Worm (Caenorhabditis elegans) whole organism, late embryonic: ENCODE measurements around the gene Y46B2A.4.

Experiments
- C08G9.2 ChIP-seq: sonication (generic microtip); optimal IDR thresholded peaks from 2 replicates; lab custom pipeline; 2016; ENCODE audit warnings: mild to moderate bottlenecking, missing genetic modification characterization, moderate library complexity, missing compliant biosample characterization
- C38D4.7 ChIP-seq: fragments of 200-800 bp; sonication (Bioruptor generic); optimal IDR thresholded peaks from 2 replicates; lab custom pipeline; 2018; ENCODE audit warnings: mild to moderate bottlenecking, missing genetic modification characterization, moderate library complexity, missing compliant biosample characterization
- F13H6.1 ChIP-seq: sonication (generic microtip); optimal IDR thresholded peaks from 2 replicates; lab custom pipeline; 2016; ENCODE audit warnings: missing genetic modification characterization, missing compliant biosample characterization
- K02D7.2 ChIP-seq: sonication (generic microtip); optimal IDR thresholded peaks from 2 replicates; lab custom pipeline; 2017; ENCODE audit warnings: mild to moderate bottlenecking, missing genetic modification characterization, missing compliant biosample characterization
- ama-1 ChIP-seq: fragments of 150-350 bp; optimal IDR thresholded peaks from 2 replicates; lab custom pipeline; 2014
- ceh-14 ChIP-seq: sonication (generic microtip); optimal IDR thresholded peaks from 2 replicates; lab custom pipeline; 2016; ENCODE audit warnings: missing genotype, missing genetic modification characterization, missing compliant biosample characterization
- ceh-18 ChIP-seq: sonication (generic microtip); optimal IDR thresholded peaks from 2 replicates; lab custom pipeline; 2016; ENCODE audit warnings: missing genetic modification characterization, missing compliant biosample characterization
- ceh-22 ChIP-seq: sonication (generic microtip); optimal IDR thresholded peaks from 2 replicates; lab custom pipeline; 2017; ENCODE audit warnings: missing biosample characterization, missing genetic modification characterization
- ceh-24 ChIP-seq: sonication (generic microtip); optimal IDR thresholded peaks from 2 replicates; lab custom pipeline; 2016; ENCODE audit warnings: mild to moderate bottlenecking, missing genetic modification characterization, missing compliant biosample characterization
- ceh-31 ChIP-seq: sonication (generic microtip); optimal IDR thresholded peaks from 2 replicates; lab custom pipeline; 2016; ENCODE audit warnings: missing genetic modification characterization, missing compliant biosample characterization
- ceh-45 ChIP-seq: fragments of 200-800 bp; sonication (Bioruptor generic); IDR thresholded peaks from 2 replicates; pipeline ENCODE4 v1.3.6; 2022; ENCODE audit warnings: missing genetic modification reagents, missing genetic modification characterization, missing compliant biosample characterization
- ceh-48 ChIP-seq: sonication (generic microtip); optimal IDR thresholded peaks from 2 replicates; lab custom pipeline; 2016; ENCODE audit warnings: missing genetic modification characterization, inconsistent platforms, missing compliant biosample characterization
- ceh-6 ChIP-seq: fragments of 200-800 bp; sonication (Bioruptor generic); optimal IDR thresholded peaks from 2 replicates; lab custom pipeline; 2018; ENCODE audit warnings: mild to moderate bottlenecking, missing genetic modification characterization, missing compliant biosample characterization
- che-1 ChIP-seq: sonication (generic microtip); optimal IDR thresholded peaks from 2 replicates; lab custom pipeline; 2016; ENCODE audit warnings: mild to moderate bottlenecking, missing genetic modification characterization, missing compliant biosample characterization
- dve-1 ChIP-seq: sonication (generic microtip); optimal IDR thresholded peaks from 2 replicates; lab custom pipeline; 2017; ENCODE audit warnings: antibody characterized with exemption, mild to moderate bottlenecking, missing genetic modification characterization, missing compliant biosample characterization
- elt-2 ChIP-seq: sonication (generic microtip); optimal IDR thresholded peaks from 2 replicates; lab custom pipeline; 2016; ENCODE audit warnings: missing genetic modification reagents, missing genetic modification characterization, missing compliant biosample characterization
- elt-4 ChIP-seq: sonication (generic microtip); optimal IDR thresholded peaks from 2 replicates; lab custom pipeline; 2016; ENCODE audit warnings: missing genetic modification characterization, missing compliant biosample characterization
- ets-4 ChIP-seq: sonication (generic microtip); optimal IDR thresholded peaks from 2 replicates; lab custom pipeline; 2016; ENCODE audit warnings: missing genetic modification characterization, missing compliant biosample characterization
- eyg-1 ChIP-seq: sonication (generic microtip); optimal IDR thresholded peaks from 2 replicates; lab custom pipeline; 2016; ENCODE audit warnings: missing genotype, missing genetic modification characterization, missing compliant biosample characterization
- fkh-10 ChIP-seq: fragments of 150-350 bp; optimal IDR thresholded peaks from 2 replicates; lab custom pipeline; 2014; ENCODE audit warnings: missing biosample characterization, missing genetic modification reagents, missing genetic modification characterization
- hlh-6 ChIP-seq: sonication (generic microtip); optimal IDR thresholded peaks from 2 replicates; lab custom pipeline; 2016; ENCODE audit warnings: missing genotype, missing genetic modification characterization, missing compliant biosample characterization
- madf-2 ChIP-seq: sonication (generic microtip); optimal IDR thresholded peaks from 2 replicates; lab custom pipeline; 2017; ENCODE audit warnings: missing genetic modification characterization, missing compliant biosample characterization
- mec-3 ChIP-seq: sonication (generic microtip); optimal IDR thresholded peaks from 2 replicates; lab custom pipeline; 2016; ENCODE audit warnings: borderline replicate concordance, missing genetic modification characterization, missing compliant biosample characterization
- nhr-232 ChIP-seq: sonication (generic microtip); optimal IDR thresholded peaks from 2 replicates; lab custom pipeline; 2016; ENCODE audit warnings: missing genetic modification characterization, missing compliant biosample characterization
- npax-4 ChIP-seq: sonication (generic microtip); optimal IDR thresholded peaks from 2 replicates; lab custom pipeline; 2016; ENCODE audit warnings: missing genetic modification characterization, missing compliant biosample characterization
- odd-2 ChIP-seq: sonication (generic microtip); optimal IDR thresholded peaks from 2 replicates; lab custom pipeline; 2017; ENCODE audit warnings: antibody characterized with exemption, mild to moderate bottlenecking, missing genetic modification characterization, missing compliant biosample characterization
- pax-1 ChIP-seq: fragments of 150-350 bp; optimal IDR thresholded peaks from 2 replicates; lab custom pipeline; 2014; ENCODE audit warnings: missing biosample characterization, missing genetic modification characterization
- pha-4 ChIP-seq: fragments of 150-350 bp; optimal IDR thresholded peaks from 2 replicates; lab custom pipeline; 2018; ENCODE audit warnings: missing biosample characterization, missing genetic modification reagents, missing genetic modification characterization
- ref-2 ChIP-seq: sonication (generic microtip); optimal IDR thresholded peaks from 2 replicates; lab custom pipeline; 2016; ENCODE audit warnings: missing genetic modification characterization, missing compliant biosample characterization
- sox-2 ChIP-seq: fragments of 200-800 bp; sonication (Bioruptor generic); IDR thresholded peaks from 2 replicates; pipeline ENCODE4 v1.3.6; 2022; ENCODE audit warnings: missing genetic modification reagents, missing genetic modification characterization, missing compliant biosample characterization
- syd-9 ChIP-seq: sonication (generic microtip); optimal IDR thresholded peaks from 2 replicates; lab custom pipeline; 2016; ENCODE audit warnings: mild to moderate bottlenecking, missing genetic modification characterization, moderate library complexity, missing compliant biosample characterization
- unc-3 ChIP-seq, 2 experiments: fragments of 200-800 bp in 1 of 2; sonication (Bioruptor generic) in 1 of 2; sonication (generic microtip) in 1 of 2; conservative IDR thresholded peaks in 1 of 2; optimal IDR thresholded peaks in 1 of 2; 2 replicates each; pipeline versions ENCODE4 v1.3.6 to Lab custom; 2016 to 2022; ENCODE audit warnings: missing compliant biosample characterization in 2 of 2, missing genetic modification characterization in 2 of 2, missing genetic modification reagents in 1 of 2
- unc-42 ChIP-seq: sonication (generic microtip); optimal IDR thresholded peaks from 2 replicates; lab custom pipeline; 2016; ENCODE audit warnings: missing genotype, missing genetic modification characterization, missing compliant biosample characterization
- unc-55 ChIP-seq: sonication (generic microtip); optimal IDR thresholded peaks from 2 replicates; lab custom pipeline; 2017; ENCODE audit warnings: missing biosample characterization, missing genetic modification reagents, missing genetic modification characterization
- unc-86 ChIP-seq: sonication (generic microtip); optimal IDR thresholded peaks from 2 replicates; lab custom pipeline; 2016; ENCODE audit warnings: missing genetic modification characterization, missing compliant biosample characterization
- zip-5 ChIP-seq: sonication (generic microtip); optimal IDR thresholded peaks from 2 replicates; lab custom pipeline; 2016; ENCODE audit warnings: missing genetic modification characterization, missing compliant biosample characterization
- ztf-16 ChIP-seq: sonication (generic microtip); optimal IDR thresholded peaks from 2 replicates; lab custom pipeline; 2017; ENCODE audit warnings: missing genetic modification characterization, missing compliant biosample characterization

Y46B2A.4 gene

DNA sequence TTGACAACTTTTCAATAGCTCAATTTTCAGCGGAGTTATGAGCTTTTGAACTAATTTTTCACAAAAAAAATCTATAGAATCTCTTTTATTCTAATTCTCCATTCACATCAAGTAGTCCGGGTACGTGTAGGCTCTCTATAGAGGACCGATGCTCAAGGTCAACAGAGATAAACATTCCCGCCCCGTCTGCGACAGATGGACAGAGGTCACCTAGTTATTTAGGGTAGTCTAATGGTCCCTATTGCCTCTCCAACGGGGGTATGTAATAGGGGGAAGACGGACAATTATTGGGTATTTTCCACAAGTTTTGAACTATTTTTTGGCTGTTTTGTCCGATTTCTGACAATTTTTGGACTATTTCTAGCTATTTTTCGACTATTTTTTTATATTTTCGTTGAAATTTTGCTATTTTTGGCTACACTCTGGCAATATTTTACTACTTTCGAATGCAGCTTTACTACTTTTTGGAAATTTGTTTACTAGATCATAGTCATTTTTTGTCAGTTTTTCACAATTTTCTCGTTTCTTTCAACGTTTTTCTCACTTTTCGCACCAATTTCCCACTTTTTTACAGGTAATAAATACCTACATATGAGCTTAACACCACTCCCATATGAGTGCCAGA is 6.7 kb downstream of the Y46B2A.4 start, which contains the start of gene fbxc-51:
Gene fbxc-51, plus strand, starts transcription at position 575 of the 625 bp plus-strand sequence.
- TF ChIP-seq zip-5 (tag; lab: Kevin White, UChicago) (no peak), elt-2 (peak; percentile 30)

DNA sequence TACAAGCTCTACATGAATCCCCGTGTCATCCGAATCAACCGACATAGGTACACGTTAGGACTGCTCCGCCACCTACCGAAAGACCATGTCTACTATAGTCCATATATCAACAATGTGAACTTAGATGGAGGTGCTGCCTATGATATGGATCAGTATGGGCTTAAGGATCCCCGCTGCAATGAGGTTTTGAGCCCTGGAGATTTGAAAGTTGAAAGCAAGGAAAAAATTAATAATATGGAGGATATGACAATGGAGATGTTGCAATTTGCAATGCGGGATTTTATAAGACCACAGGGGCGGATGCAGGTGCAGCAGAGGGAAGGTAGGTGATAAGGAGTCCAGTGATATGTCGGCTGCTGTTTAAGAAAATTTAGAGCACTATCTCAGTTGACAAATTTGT is 7.7 kb downstream of the Y46B2A.4 start:
- TF ChIP-seq elt-2 (no peak), madf-2 (tag; lab: Kevin White, UChicago) (no peak), pha-4 (tag; lab: Kevin White, UChicago) (no peak), ceh-48 (tag; lab: Kevin White, UChicago) (no peak), elt-4 (tag; lab: Kevin White, UChicago) (no peak), ceh-45 (GFP tag; lab: Robert Waterston, UW) (no peak), ceh-18 (no peak), fkh-10 (GFP tag; lab: Kevin White, UChicago) (no peak), ztf-16 (tag; lab: Kevin White, UChicago) (no peak), nhr-232 (tag; lab: Kevin White, UChicago) (no peak), sox-2 (no peak), F13H6.1 (no peak)

DNA sequence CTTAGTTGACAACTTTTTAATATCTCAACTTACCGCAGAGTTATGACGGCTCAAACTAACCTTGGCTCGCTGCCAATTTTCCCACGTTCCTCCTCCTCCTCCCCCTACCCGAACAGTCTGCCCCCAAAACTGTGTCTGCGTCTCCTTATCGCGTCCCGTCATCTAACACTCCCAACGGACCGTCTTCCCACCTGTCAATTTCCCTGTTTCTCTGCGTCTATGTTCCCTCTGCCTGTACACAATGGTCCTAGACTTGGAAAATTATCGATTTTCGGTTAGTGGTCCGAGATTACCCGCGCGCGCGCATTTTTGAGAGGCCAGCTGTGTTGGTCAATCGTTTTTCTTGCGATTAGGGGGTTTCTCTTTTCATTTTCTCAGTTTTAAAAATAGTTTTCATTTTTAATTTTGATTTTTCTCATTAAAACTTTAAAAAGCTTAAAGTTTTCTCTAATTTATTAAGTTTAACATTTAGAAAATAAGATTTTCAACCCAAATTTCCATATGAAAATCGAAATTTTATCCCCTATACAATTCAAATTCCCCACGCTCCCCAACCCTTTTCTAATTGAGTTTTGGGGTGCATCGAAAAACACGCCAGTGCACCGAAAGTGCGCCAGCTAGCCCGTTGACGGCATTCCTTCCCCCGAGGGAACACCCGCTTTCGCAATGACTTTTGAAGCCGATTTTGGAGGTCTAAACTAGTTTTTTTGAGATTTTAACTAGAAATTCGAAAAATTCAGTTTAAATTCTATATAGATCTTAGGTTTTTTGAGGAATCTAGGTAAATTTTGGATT is 11.5 kb downstream of the Y46B2A.4 start, which contains the start of gene alg-2:
Gene alg-2, plus strand, starts transcription at position 220 of the 795 bp plus-strand sequence.
- peak; percentile 53 for TF ChIP-seq elt-2
- peak; percentile 27 for TF ChIP-seq K02D7.2 (tag; lab: Kevin White, UChicago)
- TF ChIP-seq unc-55 (GFP tag; lab: Kevin White, UChicago): peak; percentile 28
- no peak for TF ChIP-seq C08G9.2
- no peak for TF ChIP-seq unc-86 (tag; lab: Kevin White, UChicago)
- TF ChIP-seq elt-4 (tag; lab: Kevin White, UChicago): no peak
- peak; percentile 1 for TF ChIP-seq ceh-31
- no peak for TF ChIP-seq eyg-1 (tag; lab: Kevin White, UChicago)
- peak; percentile 67 for TF ChIP-seq ceh-48 (tag; lab: Kevin White, UChicago)
- TF ChIP-seq pha-4 (tag; lab: Kevin White, UChicago): no peak
- no peak for TF ChIP-seq dve-1
- no peak for TF ChIP-seq ceh-6 (GFP tag; lab: Kevin White, UChicago)
- TF ChIP-seq ama-1 (lab: Kevin White, UChicago): no peak
- TF ChIP-seq ceh-24 (tag; lab: Kevin White, UChicago): no peak
- no peak for TF ChIP-seq F13H6.1
- TF ChIP-seq ceh-18: no peak
- no peak for TF ChIP-seq C38D4.7 (GFP tag; lab: Kevin White, UChicago)
- TF ChIP-seq unc-3 (GFP tag; conservative IDR thresholded peaks at IDR 0.05; lab: Robert Waterston, UW): peak; percentile 48; the same call in 1 of the 2 replicates
- TF ChIP-seq unc-3 (tag; optimal IDR thresholded peaks at IDR 0.05; lab: Kevin White, UChicago): peak; percentile 82
- TF ChIP-seq ceh-14 (tag; lab: Kevin White, UChicago): peak; percentile 7
- TF ChIP-seq odd-2 (tag; lab: Kevin White, UChicago): no peak
- TF ChIP-seq mec-3 (tag; lab: Kevin White, UChicago): no peak
- TF ChIP-seq unc-42 (tag; lab: Kevin White, UChicago): peak; percentile 91
- TF ChIP-seq syd-9 (tag; lab: Kevin White, UChicago): no peak
- TF ChIP-seq ztf-16 (tag; lab: Kevin White, UChicago): no peak
- TF ChIP-seq pax-1 (tag; lab: Kevin White, UChicago): no peak
- peak; percentile 15 for TF ChIP-seq ets-4 (tag; lab: Kevin White, UChicago)
- no peak for TF ChIP-seq npax-4 (tag; lab: Kevin White, UChicago)
- TF ChIP-seq hlh-6 (tag; lab: Kevin White, UChicago): no peak
- peak; percentile 52 for TF ChIP-seq ref-2
- peak; percentile 26 for TF ChIP-seq che-1 (tag; lab: Kevin White, UChicago)
- TF ChIP-seq ceh-22: no peak
- TF ChIP-seq, all 69 proteins: peak for 11
